Worm (Caenorhabditis elegans): ENCODE data around the gene T24A6.1.

The T24A6.1 gene

ce11 chrV:3575759-3576158, 16.9 kb downstream of the T24A6.1 start, which contains the start of gene grl-27:
grl-27 (minus strand) TSS chrV:3575859.
- TF ChIP-seq B0310.2 (tag; optimal IDR thresholded peaks at IDR 0.05) (no peak), ceh-13 (GFP tag; optimal IDR thresholded peaks at IDR 0.05) (no peak), ama-1 (optimal IDR thresholded peaks at IDR 0.05) (no peak), hmbx-1 (tag; optimal IDR thresholded peaks at IDR 0.05) (no peak), flt-1 (GFP tag; IDR thresholded peaks at IDR 0.05) (no peak), tbx-11 (GFP tag; IDR thresholded peaks at IDR 0.05) (no peak), scrt-1 (GFP tag; IDR thresholded peaks at IDR 0.05) (no peak), F13C5.2 (tag; optimal IDR thresholded peaks at IDR 0.05) (no peak), tra-4 (tag; optimal IDR thresholded peaks at IDR 0.05) (no peak), ceh-36 (tag; optimal IDR thresholded peaks at IDR 0.05) (no peak), ets-7 (tag; optimal IDR thresholded peaks at IDR 0.05) (no peak), tbx-37 (GFP tag; conservative IDR thresholded peaks at IDR 0.05) (no peak), hmg-4 (GFP tag; optimal IDR thresholded peaks at IDR 0.05) (no peak), pes-1 (GFP tag; IDR thresholded peaks at IDR 0.05) (no peak), hnd-1 (tag; optimal IDR thresholded peaks at IDR 0.05) (no peak), sea-1 (GFP tag; conservative IDR thresholded peaks at IDR 0.05) (no peak), aly-1 (tag; optimal IDR thresholded peaks at IDR 0.05) (no peak)

ce11 chrV:3578813-3579212, 20.0 kb downstream of the T24A6.1 start, which contains the start of gene pygl-1:
pygl-1 (plus strand) TSS chrV:3579023.
- no peak for TF ChIP-seq hnd-1 (tag; optimal IDR thresholded peaks at IDR 0.05)
- TF ChIP-seq F13C5.2 (tag; optimal IDR thresholded peaks at IDR 0.05) = no peak
- TF ChIP-seq ama-1 (optimal IDR thresholded peaks at IDR 0.05) = no peak
- TF ChIP-seq ceh-36 (tag; optimal IDR thresholded peaks at IDR 0.05) = no peak
- no peak for TF ChIP-seq tra-4 (tag; optimal IDR thresholded peaks at IDR 0.05)
- TF ChIP-seq ceh-13 (GFP tag; optimal IDR thresholded peaks at IDR 0.05) = no peak
- no peak for TF ChIP-seq hmg-4 (GFP tag; optimal IDR thresholded peaks at IDR 0.05)
- TF ChIP-seq tbx-11 (GFP tag; IDR thresholded peaks at IDR 0.05) = no peak
- TF ChIP-seq aly-1 (tag; optimal IDR thresholded peaks at IDR 0.05) = no peak
- no peak for TF ChIP-seq tbx-37 (GFP tag; conservative IDR thresholded peaks at IDR 0.05)
- TF ChIP-seq hmbx-1 (tag; optimal IDR thresholded peaks at IDR 0.05) = no peak
- TF ChIP-seq scrt-1 (GFP tag; IDR thresholded peaks at IDR 0.05) = no peak
- TF ChIP-seq B0310.2 (tag; optimal IDR thresholded peaks at IDR 0.05) = no peak
- TF ChIP-seq sea-1 (GFP tag; conservative IDR thresholded peaks at IDR 0.05) = no peak
- no peak for TF ChIP-seq ets-7 (tag; optimal IDR thresholded peaks at IDR 0.05)

ce11 chrV:3579248-3579647, 20.4 kb downstream of the T24A6.1 start:
- TF ChIP-seq ceh-36 (tag; optimal IDR thresholded peaks at IDR 0.05) = no peak
- TF ChIP-seq hnd-1 (tag; optimal IDR thresholded peaks at IDR 0.05) = no peak
- no peak for TF ChIP-seq ama-1 (optimal IDR thresholded peaks at IDR 0.05)
- TF ChIP-seq scrt-1 (GFP tag; IDR thresholded peaks at IDR 0.05) = no peak

ce11 chrV:3579795-3580194, 21.0 kb downstream of the T24A6.1 start:
- TF ChIP-seq aly-1 (tag; optimal IDR thresholded peaks at IDR 0.05) (no peak), scrt-1 (GFP tag; IDR thresholded peaks at IDR 0.05) (no peak), tra-4 (tag; optimal IDR thresholded peaks at IDR 0.05) (no peak), hnd-1 (tag; optimal IDR thresholded peaks at IDR 0.05) (no peak), tbx-11 (GFP tag; IDR thresholded peaks at IDR 0.05) (no peak), pes-1 (GFP tag; IDR thresholded peaks at IDR 0.05) (no peak), sea-1 (GFP tag; conservative IDR thresholded peaks at IDR 0.05) (no peak), ceh-36 (tag; optimal IDR thresholded peaks at IDR 0.05) (no peak), B0310.2 (tag; optimal IDR thresholded peaks at IDR 0.05) (no peak), F13C5.2 (tag; optimal IDR thresholded peaks at IDR 0.05) (no peak), ama-1 (optimal IDR thresholded peaks at IDR 0.05) (no peak), flt-1 (GFP tag; IDR thresholded peaks at IDR 0.05) (no peak), hmg-4 (GFP tag; optimal IDR thresholded peaks at IDR 0.05) (no peak), ceh-13 (GFP tag; optimal IDR thresholded peaks at IDR 0.05) (no peak), hmbx-1 (tag; optimal IDR thresholded peaks at IDR 0.05) (no peak)

ce11 chrV:3580385-3580784, 21.5 kb downstream of the T24A6.1 start:
- TF ChIP-seq flt-1 (GFP tag; IDR thresholded peaks at IDR 0.05) (no peak), ama-1 (optimal IDR thresholded peaks at IDR 0.05) (no peak), hmg-4 (GFP tag; optimal IDR thresholded peaks at IDR 0.05) (no peak), hnd-1 (tag; optimal IDR thresholded peaks at IDR 0.05) (no peak), sea-1 (GFP tag; conservative IDR thresholded peaks at IDR 0.05) (no peak)

- TF ChIP-seq ceh-36 (tag; optimal IDR thresholded peaks at IDR 0.05) (no peak), ama-1 (optimal IDR thresholded peaks at IDR 0.05) (no peak), scrt-1 (GFP tag; IDR thresholded peaks at IDR 0.05) (no peak), tra-4 (tag; optimal IDR thresholded peaks at IDR 0.05) (no peak), ets-7 (tag; optimal IDR thresholded peaks at IDR 0.05) (no peak), tbx-11 (GFP tag; IDR thresholded peaks at IDR 0.05) (no peak), hnd-1 (tag; optimal IDR thresholded peaks at IDR 0.05) (no peak), hmg-4 (GFP tag; optimal IDR thresholded peaks at IDR 0.05) (no peak), flt-1 (GFP tag; IDR thresholded peaks at IDR 0.05) (no peak), sea-1 (GFP tag; conservative IDR thresholded peaks at IDR 0.05) (no peak), B0310.2 (tag; optimal IDR thresholded peaks at IDR 0.05) (no peak)
Observed at ce11 chrV:3581034-3581433, 22.2 kb downstream of the T24A6.1 start.

ce11 chrV:3581643-3582042, 22.8 kb downstream of the T24A6.1 start:
- TF ChIP-seq pes-1 (GFP tag; IDR thresholded peaks at IDR 0.05) (no peak), hmg-4 (GFP tag; optimal IDR thresholded peaks at IDR 0.05) (no peak), scrt-1 (GFP tag; IDR thresholded peaks at IDR 0.05) (no peak), F13C5.2 (tag; optimal IDR thresholded peaks at IDR 0.05) (no peak), hnd-1 (tag; optimal IDR thresholded peaks at IDR 0.05) (no peak), ceh-36 (tag; optimal IDR thresholded peaks at IDR 0.05) (no peak), ets-7 (tag; optimal IDR thresholded peaks at IDR 0.05) (no peak)

- TF ChIP-seq hmg-4 (GFP tag; optimal IDR thresholded peaks at IDR 0.05) (no peak), scrt-1 (GFP tag; IDR thresholded peaks at IDR 0.05) (no peak), B0310.2 (tag; optimal IDR thresholded peaks at IDR 0.05) (no peak), hnd-1 (tag; optimal IDR thresholded peaks at IDR 0.05) (no peak), ceh-13 (GFP tag; optimal IDR thresholded peaks at IDR 0.05) (no peak), pes-1 (GFP tag; IDR thresholded peaks at IDR 0.05) (0 out of 2 replicates have a peak, but pooled peaks have one; percentile 9)
Observed at ce11 chrV:3582086-3582485, 23.2 kb downstream of the T24A6.1 start.

Measured in whole organism, early embryonic.